Fruit fly (Drosophila melanogaster) whole organism, embryonic: ENCODE measurements around the gene Wdfy2.

Experiments
- CG10321 ChIP-seq: fragments of 200-800 bp; sonication (Bioruptor generic); IDR thresholded peaks from 2 replicates; pipeline ENCODE4 v1.3.6; 2022; ENCODE audit warnings: missing biosample characterization, missing genetic modification characterization
- CG10543 ChIP-seq: fragments of 200-800 bp; sonication (Bioruptor generic); optimal IDR thresholded peaks from 3 replicates; lab custom pipeline; 2017; ENCODE audit warnings: missing biosample characterization, mild to moderate bottlenecking, missing genetic modification characterization, moderate library complexity
- CG11093 ChIP-seq: fragments of 200-800 bp; sonication (Bioruptor generic); IDR thresholded peaks from 3 replicates; pipeline ENCODE4 v1.3.6; 2022; ENCODE audit warnings: missing biosample characterization, missing genetic modification characterization
- CG12071 ChIP-seq: fragments of 200-800 bp; sonication (Bioruptor generic); optimal IDR thresholded peaks from 3 replicates; lab custom pipeline; 2018; ENCODE audit warnings: missing biosample characterization, mild to moderate bottlenecking, missing genetic modification characterization
- CG12391 ChIP-seq: fragments of 200-800 bp; sonication (Bioruptor generic); optimal IDR thresholded peaks from 3 replicates; lab custom pipeline; 2018; ENCODE audit warnings: missing biosample characterization, mild to moderate bottlenecking, missing genetic modification characterization, moderate library complexity
- CG12942 ChIP-seq: fragments of 200-800 bp; sonication (Bioruptor generic); optimal IDR thresholded peaks from 3 replicates; lab custom pipeline; 2016; ENCODE audit warnings: missing biosample characterization, missing genetic modification characterization
- CG13123 ChIP-seq: fragments of 200-800 bp; sonication (Bioruptor generic); optimal IDR thresholded peaks from 2 replicates; lab custom pipeline; 2016; ENCODE audit warnings: missing biosample characterization, missing genetic modification characterization
- CG13894 ChIP-seq: fragments of 200-800 bp; sonication (Bioruptor generic); optimal IDR thresholded peaks from 3 replicates; lab custom pipeline; 2018; ENCODE audit warnings: missing biosample characterization, mild to moderate bottlenecking, missing genetic modification characterization, moderate library complexity
- CG14860 ChIP-seq: fragments of 200-800 bp; sonication (Bioruptor generic); IDR thresholded peaks from 3 replicates; pipeline ENCODE4 v1.3.6; 2022; ENCODE audit warnings: missing biosample characterization, missing genetic modification characterization; ENCODE audit not compliant: partially characterized antibody
- CG15601 ChIP-seq: fragments of 200-800 bp; sonication (Bioruptor generic); optimal IDR thresholded peaks from 3 replicates; lab custom pipeline; 2019; ENCODE audit warnings: missing biosample characterization, mild to moderate bottlenecking, missing genetic modification characterization, moderate library complexity
- CG1602 ChIP-seq: fragments of 200-800 bp; sonication (Bioruptor generic); optimal IDR thresholded peaks from 3 replicates; lab custom pipeline; 2016; ENCODE audit warnings: missing biosample characterization, missing genetic modification characterization
- CG17802 ChIP-seq: fragments of 200-800 bp; sonication (Bioruptor generic); optimal IDR thresholded peaks from 2 replicates; lab custom pipeline; 2018; ENCODE audit warnings: missing biosample characterization, mild to moderate bottlenecking, missing genetic modification characterization, moderate library complexity
- CG17912 ChIP-seq: fragments of 200-800 bp; sonication (Bioruptor generic); optimal IDR thresholded peaks from 2 replicates; lab custom pipeline; 2018; ENCODE audit warnings: missing biosample characterization, mild to moderate bottlenecking, missing genetic modification characterization
- CG2202 ChIP-seq: fragments of 200-800 bp; sonication (Bioruptor generic); optimal IDR thresholded peaks from 2 replicates; lab custom pipeline; 2018; ENCODE audit warnings: missing biosample characterization, mild to moderate bottlenecking, missing genetic modification characterization
- CG2712 ChIP-seq: fragments of 200-800 bp; optimal IDR thresholded peaks from 3 replicates; lab custom pipeline; 2019; ENCODE audit warnings: missing biosample characterization, mild to moderate bottlenecking, missing genetic modification characterization, moderate library complexity
- CG30020 ChIP-seq: fragments of 200-800 bp; optimal IDR thresholded peaks from 2 replicates; lab custom pipeline; 2019; ENCODE audit warnings: missing biosample characterization, mild to moderate bottlenecking, missing genetic modification characterization, moderate library complexity
- CG3065 ChIP-seq: fragments of 200-800 bp; sonication (Bioruptor generic); optimal IDR thresholded peaks from 2 replicates; lab custom pipeline; 2016; ENCODE audit warnings: missing biosample characterization, missing genetic modification characterization
- CG7271 ChIP-seq: fragments of 200-800 bp; sonication (Bioruptor generic); optimal IDR thresholded peaks from 2 replicates; lab custom pipeline; 2018; ENCODE audit warnings: missing biosample characterization, mild to moderate bottlenecking, missing genetic modification characterization, moderate library complexity
- CG7928 ChIP-seq: fragments of 200-800 bp; sonication (Bioruptor generic); optimal IDR thresholded peaks from 2 replicates; lab custom pipeline; 2017; ENCODE audit warnings: missing biosample characterization, mild to moderate bottlenecking, missing genetic modification characterization
- CG8089 ChIP-seq: fragments of 200-800 bp; sonication (Bioruptor generic); optimal IDR thresholded peaks from 3 replicates; lab custom pipeline; 2016; ENCODE audit warnings: missing biosample characterization, missing genetic modification characterization
- CG8924 ChIP-seq: fragments of 200-800 bp; optimal IDR thresholded peaks from 3 replicates; lab custom pipeline; 2019; ENCODE audit warnings: missing biosample characterization, mild to moderate bottlenecking, missing genetic modification characterization, moderate library complexity
- CG9727 ChIP-seq: fragments of 200-800 bp; sonication (Bioruptor generic); optimal IDR thresholded peaks from 3 replicates; lab custom pipeline; 2017; ENCODE audit warnings: missing biosample characterization, mild to moderate bottlenecking, missing genetic modification characterization
- Camta ChIP-seq: fragments of 200-800 bp; sonication (Bioruptor generic); optimal IDR thresholded peaks from 2 replicates; lab custom pipeline; 2016; ENCODE audit warnings: missing biosample characterization, missing genetic modification characterization
- CoRest ChIP-seq: fragments of 200-800 bp; sonication (Bioruptor generic); optimal IDR thresholded peaks from 3 replicates; lab custom pipeline; 2018; ENCODE audit warnings: missing biosample characterization, mild to moderate bottlenecking, missing genetic modification characterization, moderate library complexity
- D19B ChIP-seq: fragments of 200-800 bp; sonication (Bioruptor generic); optimal IDR thresholded peaks from 2 replicates; lab custom pipeline; 2017; ENCODE audit warnings: missing biosample characterization, mild to moderate bottlenecking, missing genetic modification characterization
- Doc3 ChIP-seq: fragments of 200-800 bp; sonication (Bioruptor generic); IDR thresholded peaks from 3 replicates; pipeline ENCODE4 v1.3.6; 2022; ENCODE audit warnings: missing biosample characterization, missing genetic modification characterization; ENCODE audit not compliant: partially characterized antibody
- Drgx ChIP-seq: fragments of 200-800 bp; sonication (Bioruptor generic); IDR thresholded peaks from 2 replicates; pipeline ENCODE4 v1.3.6; 2022; ENCODE audit warnings: missing biosample characterization, missing genetic modification characterization
- E2f1 ChIP-seq: fragments of 200-800 bp; sonication (Bioruptor generic); IDR thresholded peaks from 2 replicates; pipeline ENCODE4 v1.3.6; 2022; ENCODE audit warnings: missing biosample characterization, missing genetic modification characterization
- Hr39 ChIP-seq: fragments of >200 bp; optimal IDR thresholded peaks from 2 replicates; lab custom pipeline; 2017
- Jarid2 ChIP-seq: fragments of 200-800 bp; sonication (Bioruptor generic); optimal IDR thresholded peaks from 3 replicates; lab custom pipeline; 2017; ENCODE audit warnings: mild to moderate bottlenecking, missing biosample characterization, missing genetic modification reagents, missing genetic modification characterization
- MESR4 ChIP-seq: fragments of 200-800 bp; sonication (Bioruptor generic); optimal IDR thresholded peaks from 2 replicates; lab custom pipeline; 2018; ENCODE audit warnings: missing biosample characterization, mild to moderate bottlenecking, missing genetic modification characterization, moderate library complexity
- Mad ChIP-seq: fragments of 200-800 bp; sonication (Bioruptor generic); optimal IDR thresholded peaks from 2 replicates; lab custom pipeline; 2016; ENCODE audit warnings: missing biosample characterization, missing genetic modification characterization
- NC2α ChIP-seq: fragments of 200-800 bp; sonication (Bioruptor generic); optimal IDR thresholded peaks from 2 replicates; lab custom pipeline; 2016; ENCODE audit warnings: missing biosample characterization, missing genetic modification characterization
- Oaz ChIP-seq: fragments of 200-800 bp; sonication (Bioruptor generic); IDR thresholded peaks from 2 replicates; pipeline ENCODE4 v1.3.6; 2022; ENCODE audit warnings: missing biosample characterization, missing genetic modification characterization
- Ravus ChIP-seq: fragments of 200-800 bp; sonication (Bioruptor generic); IDR thresholded peaks from 2 replicates; pipeline ENCODE4 v1.3.6; 2022; ENCODE audit warnings: missing biosample characterization, missing genetic modification characterization
- Sry-β ChIP-seq: fragments of 200-800 bp; sonication (Bioruptor generic); optimal IDR thresholded peaks from 2 replicates; lab custom pipeline; 2018; ENCODE audit warnings: missing biosample characterization, mild to moderate bottlenecking, missing genetic modification characterization, moderate library complexity
- ab ChIP-seq: fragments of 200-800 bp; sonication (Bioruptor generic); optimal IDR thresholded peaks from 2 replicates; lab custom pipeline; 2016; ENCODE audit warnings: missing biosample characterization, missing genetic modification characterization
- aop ChIP-seq: fragments of 200-800 bp; sonication (Bioruptor generic); IDR thresholded peaks from 2 replicates; pipeline ENCODE4 v1.3.6; 2022; ENCODE audit warnings: missing biosample characterization, missing genetic modification characterization
- bab2 ChIP-seq: fragments of 200-800 bp; sonication (Bioruptor generic); optimal IDR thresholded peaks from 2 replicates; lab custom pipeline; 2016; ENCODE audit warnings: missing biosample characterization, missing genetic modification characterization
- bbx ChIP-seq: fragments of 200-800 bp; sonication (Bioruptor generic); IDR thresholded peaks from 2 replicates; pipeline ENCODE4 v1.3.6; 2022; ENCODE audit warnings: missing biosample characterization, missing genetic modification characterization; ENCODE audit not compliant: partially characterized antibody
- chinmo ChIP-seq: fragments of 200-800 bp; sonication (Bioruptor generic); IDR thresholded peaks from 4 replicates; pipeline ENCODE4 v1.3.6; 2022; ENCODE audit warnings: missing biosample characterization, missing genetic modification characterization; ENCODE audit not compliant: partially characterized antibody
- esg ChIP-seq: fragments of 200-800 bp; sonication (Bioruptor generic); conservative IDR thresholded peaks from 2 replicates; pipeline ENCODE4 v1.3.6; 2022; ENCODE audit warnings: missing biosample characterization, missing genetic modification characterization
- eve ChIP-seq, 2 experiments: fragments of >200 bp; optimal IDR thresholded peaks; 2 replicates each; lab custom pipeline; 2017; ENCODE audit warnings: missing biosample characterization in 2 of 2, missing genetic modification characterization in 2 of 2
- oc ChIP-seq: fragments of 200-800 bp; sonication (Bioruptor generic); optimal IDR thresholded peaks from 2 replicates; lab custom pipeline; 2018; ENCODE audit warnings: missing biosample characterization, mild to moderate bottlenecking, missing genetic modification characterization, moderate library complexity
- p53 ChIP-seq: fragments of 200-800 bp; sonication (Bioruptor generic); optimal IDR thresholded peaks from 2 replicates; lab custom pipeline; 2016; ENCODE audit warnings: missing biosample characterization, missing genetic modification characterization
- pzg ChIP-seq: fragments of 200-800 bp; sonication (Bioruptor generic); optimal IDR thresholded peaks from 3 replicates; lab custom pipeline; 2018; ENCODE audit warnings: missing biosample characterization, mild to moderate bottlenecking, missing genetic modification characterization, moderate library complexity
- run ChIP-seq: fragments of 200-800 bp; sonication (Bioruptor generic); optimal IDR thresholded peaks from 3 replicates; lab custom pipeline; 2018; ENCODE audit warnings: missing biosample characterization, mild to moderate bottlenecking, missing genetic modification characterization
- sc ChIP-seq, 3 experiments: fragments of >200 bp in 2 of 3; fragments of 200-800 bp in 1 of 3; sonication (Bioruptor generic) in 1 of 3; optimal IDR thresholded peaks; 2 replicates in 2 of 3; 3 replicates in 1 of 3; lab custom pipeline; 2017; ENCODE audit warnings: mild to moderate bottlenecking in 1 of 3, missing biosample characterization in 1 of 3, missing genetic modification characterization in 1 of 3, missing genetic modification reagents in 1 of 3
- ssp ChIP-seq: fragments of 200-800 bp; sonication (Bioruptor generic); IDR thresholded peaks from 2 replicates; pipeline ENCODE4 v1.3.6; 2022; ENCODE audit warnings: missing biosample characterization, missing genetic modification characterization
- wek ChIP-seq: fragments of 200-800 bp; sonication (Bioruptor generic); optimal IDR thresholded peaks from 3 replicates; lab custom pipeline; 2018; ENCODE audit warnings: missing biosample characterization, mild to moderate bottlenecking, missing genetic modification characterization, moderate library complexity

Wdfy2 gene

DNA sequence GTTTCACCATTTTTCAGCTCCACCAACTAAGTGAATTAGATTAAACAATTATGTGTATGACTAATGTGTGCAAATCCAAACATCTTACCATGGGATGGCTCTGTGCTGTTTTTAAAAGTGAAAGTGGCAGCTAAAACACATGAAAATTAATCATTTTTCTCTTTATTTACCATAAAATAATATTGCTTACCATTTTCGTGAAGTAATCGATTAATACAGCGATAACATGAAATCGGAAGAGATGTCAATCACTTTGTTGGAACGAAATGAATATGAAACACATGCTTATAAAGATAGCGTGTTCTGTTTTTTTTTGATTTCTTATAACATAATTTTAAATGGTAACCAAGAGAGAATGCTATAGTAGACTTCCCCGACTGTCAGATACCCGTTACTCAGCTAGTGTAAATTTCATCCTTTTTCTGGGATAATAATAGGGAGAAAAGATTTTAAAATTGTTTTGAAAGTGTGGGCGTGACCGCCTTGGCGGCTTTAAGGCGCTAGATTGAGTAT lies 19.2 kb upstream of the Wdfy2 start (continued):
- TF ChIP-seq CG13894 (tag; lab: Kevin White, UChicago): no peak
- TF ChIP-seq bab2: no peak
- no peak for TF ChIP-seq Jarid2 (GFP tag; lab: Kevin White, UChicago)
- no peak for TF ChIP-seq wek (GFP tag; lab: Kevin White, UChicago)
- no peak for TF ChIP-seq CG10321 (GFP tag; lab: Robert Waterston, UW)
- TF ChIP-seq CG3065 (GFP tag; lab: Kevin White, UChicago): peak; percentile 95
- no peak for TF ChIP-seq sc (optimal IDR thresholded peaks at IDR 0.05; lab: Kevin White, UChicago)
- no peak for TF ChIP-seq sc (GFP tag; optimal IDR thresholded peaks at IDR 0.05; lab: Kevin White, UChicago)
- no peak for TF ChIP-seq CG12391 (tag; lab: Kevin White, UChicago)
- no peak for TF ChIP-seq CG2202 (tag; lab: Kevin White, UChicago)
- TF ChIP-seq CG30020 (tag; lab: Kevin White, UChicago): peak; percentile 95
- TF ChIP-seq MESR4 (GFP tag; lab: Kevin White, UChicago): peak; percentile 54
- TF ChIP-seq CG11093 (GFP tag; lab: Robert Waterston, UW): no peak
- 0 out of 3 replicates have a peak, but pooled peaks have one; percentile 38 for TF ChIP-seq Doc3 (GFP tag; lab: Robert Waterston, UW)
- peak; percentile 79 for TF ChIP-seq CG8924
- TF ChIP-seq Hr39: no peak
- no peak for TF ChIP-seq oc (tag; lab: Kevin White, UChicago)
- no peak for TF ChIP-seq run (tag; lab: Kevin White, UChicago)
- TF ChIP-seq CG7928: no peak
- no peak for TF ChIP-seq aop (GFP tag; lab: Robert Waterston, UW)
- TF ChIP-seq D19B (GFP tag; lab: Kevin White, UChicago): no peak
- peak; percentile 33 for TF ChIP-seq pzg (GFP tag; lab: Kevin White, UChicago)
- TF ChIP-seq ab (GFP tag; lab: Kevin White, UChicago): no peak
- no peak for TF ChIP-seq CG9727 (GFP tag; lab: Kevin White, UChicago)
- peak; percentile 25 for TF ChIP-seq CG17802 (tag; lab: Kevin White, UChicago)
- peak in 1 of 2 experiments; percentile 61 for TF ChIP-seq eve (GFP tag; optimal IDR thresholded peaks at IDR 0.05; lab: Kevin White, UChicago)
- TF ChIP-seq CoRest (tag; lab: Kevin White, UChicago): no peak
- TF ChIP-seq E2f1: no peak
- no peak for TF ChIP-seq Drgx (GFP tag; lab: Robert Waterston, UW)
- TF ChIP-seq CG7271 (tag; lab: Kevin White, UChicago): no peak
- TF ChIP-seq Sry-β (GFP tag; lab: Kevin White, UChicago): peak; percentile 54
- no peak for TF ChIP-seq Mad (GFP tag; lab: Kevin White, UChicago)
- TF ChIP-seq CG1602: no peak
- TF ChIP-seq Ravus (GFP tag; lab: Robert Waterston, UW): no peak
- TF ChIP-seq NC2α (GFP tag; lab: Kevin White, UChicago): no peak
- no peak for TF ChIP-seq CG13123 (GFP tag; lab: Kevin White, UChicago)
- TF ChIP-seq CG17912 (GFP tag; lab: Kevin White, UChicago): no peak
- TF ChIP-seq CG2712 (tag; lab: Kevin White, UChicago): peak; percentile 16
- TF ChIP-seq CG12071 (GFP tag; lab: Kevin White, UChicago): no peak
- no peak for TF ChIP-seq chinmo (GFP tag; lab: Robert Waterston, UW)
- TF ChIP-seq bbx (GFP tag; lab: Robert Waterston, UW): 0 out of 2 replicates have a peak, but pooled peaks have one; percentile 9
- TF ChIP-seq Camta (GFP tag; lab: Kevin White, UChicago): no peak
- TF ChIP-seq CG15601 (tag; lab: Kevin White, UChicago): no peak
- TF ChIP-seq esg (GFP tag; lab: Robert Waterston, UW): no peak
- no peak for TF ChIP-seq CG10543 (GFP tag; lab: Kevin White, UChicago)
- no peak for TF ChIP-seq CG12942 (GFP tag; lab: Kevin White, UChicago)
- TF ChIP-seq p53: no peak
- no peak for TF ChIP-seq CG8089 (GFP tag; lab: Kevin White, UChicago)
- TF ChIP-seq Oaz (GFP tag; lab: Robert Waterston, UW): no peak
- no peak for TF ChIP-seq ssp (GFP tag; lab: Robert Waterston, UW)
- peak; percentile 42; the same call in 1 of the 3 replicates for TF ChIP-seq CG14860 (GFP tag; lab: Robert Waterston, UW)
